Worm (Caenorhabditis elegans) whole organism, L2 larva: ENCODE measurements around the gene C07A4.2.

Experiments used
- C34F6.9 ChIP-seq: fragments of 150-350 bp; optimal IDR thresholded peaks from 2 replicates; lab custom pipeline; 2014; ENCODE audit warnings: missing biosample characterization, missing genetic modification characterization
- F13H6.1 ChIP-seq: sonication (generic microtip); optimal IDR thresholded peaks from 2 replicates; lab custom pipeline; 2016; ENCODE audit warnings: missing genetic modification characterization, missing compliant biosample characterization
- R02D3.7 ChIP-seq: fragments of 150-350 bp; optimal IDR thresholded peaks from 2 replicates; lab custom pipeline; 2014; ENCODE audit warnings: missing biosample characterization, missing genetic modification characterization
- Y55F3AM.14 ChIP-seq: fragments of 200-800 bp; sonication (Bioruptor generic); optimal IDR thresholded peaks from 2 replicates; lab custom pipeline; 2018; ENCODE audit warnings: mild to moderate bottlenecking, missing genetic modification characterization, missing compliant biosample characterization
- ZK546.5 ChIP-seq: sonication (generic microtip); optimal IDR thresholded peaks from 2 replicates; lab custom pipeline; 2017; ENCODE audit warnings: missing biosample characterization, missing genetic modification characterization
- alr-1 ChIP-seq: fragments of 150-350 bp; optimal IDR thresholded peaks from 2 replicates; lab custom pipeline; 2014; ENCODE audit warnings: missing biosample characterization, missing genetic modification characterization
- blmp-1 ChIP-seq: sonication (generic microtip); optimal IDR thresholded peaks from 2 replicates; lab custom pipeline; 2017; ENCODE audit warnings: missing genetic modification characterization, mild to moderate bottlenecking, missing compliant biosample characterization, antibody characterized with exemption, moderate library complexity; ENCODE audit not compliant: insufficient read depth
- ceh-16 ChIP-seq: fragments of 150-350 bp; optimal IDR thresholded peaks from 2 replicates; lab custom pipeline; 2014; ENCODE audit warnings: missing biosample characterization, missing genetic modification characterization
- ceh-82 ChIP-seq: fragments of 150-350 bp; optimal IDR thresholded peaks from 2 replicates; lab custom pipeline; 2014; ENCODE audit warnings: missing biosample characterization, missing genetic modification characterization
- crh-2 ChIP-seq: sonication (generic microtip); optimal IDR thresholded peaks from 2 replicates; lab custom pipeline; 2017; ENCODE audit warnings: missing biosample characterization, missing genetic modification characterization
- dmd-4 ChIP-seq: sonication (generic microtip); optimal IDR thresholded peaks from 2 replicates; lab custom pipeline; 2017; ENCODE audit warnings: missing biosample characterization, missing genetic modification characterization
- egl-27 ChIP-seq: sonication (generic microtip); optimal IDR thresholded peaks from 3 replicates; lab custom pipeline; 2017; ENCODE audit warnings: missing biosample characterization, missing genetic modification reagents, missing genetic modification characterization
- elt-1 ChIP-seq: fragments of 150-350 bp; optimal IDR thresholded peaks from 2 replicates; lab custom pipeline; 2014; ENCODE audit warnings: missing biosample characterization, missing genetic modification characterization
- fos-1 ChIP-seq: fragments of 150-350 bp; optimal IDR thresholded peaks from 2 replicates; lab custom pipeline; 2014; ENCODE audit warnings: missing biosample characterization, missing genetic modification characterization
- gmeb-1 ChIP-seq: fragments of 150-350 bp; optimal IDR thresholded peaks from 2 replicates; lab custom pipeline; 2014; ENCODE audit warnings: missing biosample characterization, missing genetic modification characterization
- lin-11 ChIP-seq: fragments of 150-350 bp; sonication (generic microtip); optimal IDR thresholded peaks from 2 replicates; lab custom pipeline; 2014; ENCODE audit warnings: missing biosample characterization, missing genetic modification characterization, inconsistent platforms, mixed read lengths
- lin-13 ChIP-seq: fragments of 150-350 bp; optimal IDR thresholded peaks from 2 replicates; lab custom pipeline; 2014; ENCODE audit warnings: missing biosample characterization, missing genetic modification reagents, missing genetic modification characterization
- lin-39 ChIP-seq: fragments of 150-350 bp; optimal IDR thresholded peaks from 2 replicates; lab custom pipeline; 2014; ENCODE audit warnings: missing biosample characterization, missing genetic modification reagents, missing genetic modification characterization
- lsy-2 ChIP-seq, 2 experiments: fragments of 150-350 bp in 1 of 2; sonication (generic microtip) in 1 of 2; optimal IDR thresholded peaks; 2 replicates each; lab custom pipeline; 2014 to 2017; ENCODE audit warnings: missing biosample characterization in 2 of 2, missing genetic modification characterization in 2 of 2
- mab-5 ChIP-seq: fragments of 150-350 bp; optimal IDR thresholded peaks from 2 replicates; lab custom pipeline; 2014; ENCODE audit warnings: missing biosample characterization, missing genetic modification characterization
- mbf-1 ChIP-seq: sonication (generic microtip); optimal IDR thresholded peaks from 2 replicates; lab custom pipeline; 2017; ENCODE audit warnings: missing biosample characterization, missing genetic modification characterization
- mdl-1 ChIP-seq, 2 experiments: fragments of 150-350 bp in 1 of 2; sonication (generic microtip) in 1 of 2; optimal IDR thresholded peaks; 2 replicates each; lab custom pipeline; 2017; ENCODE audit warnings: missing biosample characterization in 2 of 2, missing genetic modification characterization in 2 of 2
- nhr-10 ChIP-seq: sonication (generic microtip); optimal IDR thresholded peaks from 2 replicates; lab custom pipeline; 2017; ENCODE audit warnings: missing biosample characterization, missing genetic modification characterization
- nhr-11 ChIP-seq: fragments of 150-350 bp; optimal IDR thresholded peaks from 2 replicates; lab custom pipeline; 2014; ENCODE audit warnings: missing biosample characterization, missing genetic modification characterization
- nhr-12 ChIP-seq: fragments of 150-350 bp; optimal IDR thresholded peaks from 2 replicates; lab custom pipeline; 2014; ENCODE audit warnings: missing biosample characterization, missing genetic modification characterization
- nhr-129 ChIP-seq: fragments of 150-350 bp; optimal IDR thresholded peaks from 2 replicates; lab custom pipeline; 2014; ENCODE audit warnings: missing biosample characterization, missing genetic modification characterization
- nhr-21 ChIP-seq: fragments of 150-350 bp; optimal IDR thresholded peaks from 2 replicates; lab custom pipeline; 2014; ENCODE audit warnings: missing biosample characterization, missing genetic modification characterization
- nhr-23 ChIP-seq: fragments of 150-350 bp; optimal IDR thresholded peaks from 2 replicates; lab custom pipeline; 2014; ENCODE audit warnings: missing biosample characterization, missing genetic modification reagents, missing genetic modification characterization
- nhr-237 ChIP-seq: fragments of 150-350 bp; optimal IDR thresholded peaks from 2 replicates; lab custom pipeline; 2014; ENCODE audit warnings: missing biosample characterization, missing genetic modification characterization
- nhr-25 ChIP-seq: fragments of 150-350 bp; sonication (generic microtip); optimal IDR thresholded peaks from 3 replicates; lab custom pipeline; 2014; ENCODE audit warnings: missing biosample characterization, missing genetic modification characterization
- peb-1 ChIP-seq: fragments of 150-350 bp; optimal IDR thresholded peaks from 2 replicates; lab custom pipeline; 2014; ENCODE audit warnings: missing biosample characterization, missing genetic modification characterization
- sem-4 ChIP-seq: fragments of 150-350 bp; optimal IDR thresholded peaks from 2 replicates; lab custom pipeline; 2014; ENCODE audit warnings: missing biosample characterization, missing genetic modification reagents, missing genetic modification characterization
- skn-1 ChIP-seq: sonication (generic microtip); optimal IDR thresholded peaks from 2 replicates; lab custom pipeline; 2017; ENCODE audit warnings: missing biosample characterization, missing genetic modification characterization
- sma-3 ChIP-seq: sonication (generic microtip); optimal IDR thresholded peaks from 2 replicates; lab custom pipeline; 2016; ENCODE audit warnings: missing genetic modification reagents, missing genetic modification characterization, missing compliant biosample characterization
- snpc-4 ChIP-seq: fragments of 150-350 bp; optimal IDR thresholded peaks from 2 replicates; lab custom pipeline; 2014; ENCODE audit warnings: missing biosample characterization, missing genetic modification characterization
- unc-39 ChIP-seq: fragments of 150-350 bp; optimal IDR thresholded peaks from 2 replicates; lab custom pipeline; 2014; ENCODE audit warnings: missing biosample characterization, missing genetic modification characterization
- unc-55 ChIP-seq: fragments of 150-350 bp; sonication (generic microtip); optimal IDR thresholded peaks from 3 replicates; lab custom pipeline; 2014; ENCODE audit warnings: missing biosample characterization, missing genetic modification reagents, missing genetic modification characterization
- unc-62 ChIP-seq: fragments of 150-350 bp; optimal IDR thresholded peaks from 2 replicates; lab custom pipeline; 2014; ENCODE audit warnings: missing biosample characterization, missing genetic modification reagents, missing genetic modification characterization
- zag-1 ChIP-seq: fragments of 150-350 bp; optimal IDR thresholded peaks from 2 replicates; lab custom pipeline; 2014; ENCODE audit warnings: missing biosample characterization, missing genetic modification characterization
- ztf-11 ChIP-seq: sonication (generic microtip); optimal IDR thresholded peaks from 2 replicates; lab custom pipeline; 2017; ENCODE audit warnings: missing biosample characterization, missing genetic modification characterization

Gene C07A4.2

DNA sequence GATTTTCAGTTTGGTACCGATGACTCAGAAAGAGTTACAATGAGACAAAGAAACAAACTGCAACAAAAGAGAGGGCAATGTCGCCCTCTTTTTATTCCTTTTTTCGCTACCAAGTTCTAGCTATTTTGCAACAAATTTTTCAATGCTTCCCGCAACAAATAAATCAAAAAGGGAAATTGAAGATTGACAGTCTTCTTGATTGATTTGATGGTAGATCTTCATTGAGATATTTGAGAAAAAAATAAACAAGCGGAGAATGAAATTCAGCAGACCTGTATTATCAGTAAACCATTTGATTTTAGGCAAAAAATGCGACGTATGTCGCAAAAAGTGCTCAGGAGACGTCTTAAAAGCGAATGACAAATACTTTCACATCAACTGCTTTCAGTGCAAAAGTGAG lies 24.8 kb upstream of the C07A4.2 start:
- no peak for TF ChIP-seq gmeb-1 (tag; lab: Kevin White, UChicago)
- TF ChIP-seq ceh-82 (tag; lab: Kevin White, UChicago): no peak
- TF ChIP-seq egl-27 (tag; lab: Kevin White, UChicago): no peak
- no peak for TF ChIP-seq R02D3.7 (tag; lab: Kevin White, UChicago)
- TF ChIP-seq blmp-1 (tag; lab: Kevin White, UChicago): peak; percentile 34
- TF ChIP-seq dmd-4 (tag; lab: Kevin White, UChicago): no peak
- no peak for TF ChIP-seq mab-5 (tag; lab: Kevin White, UChicago)
- TF ChIP-seq ztf-11 (tag; lab: Kevin White, UChicago): no peak
- no peak for TF ChIP-seq nhr-237
- peak; percentile 21 for TF ChIP-seq nhr-25 (tag; lab: Kevin White, UChicago)
- TF ChIP-seq nhr-129 (tag; lab: Kevin White, UChicago): peak; percentile 8

DNA sequence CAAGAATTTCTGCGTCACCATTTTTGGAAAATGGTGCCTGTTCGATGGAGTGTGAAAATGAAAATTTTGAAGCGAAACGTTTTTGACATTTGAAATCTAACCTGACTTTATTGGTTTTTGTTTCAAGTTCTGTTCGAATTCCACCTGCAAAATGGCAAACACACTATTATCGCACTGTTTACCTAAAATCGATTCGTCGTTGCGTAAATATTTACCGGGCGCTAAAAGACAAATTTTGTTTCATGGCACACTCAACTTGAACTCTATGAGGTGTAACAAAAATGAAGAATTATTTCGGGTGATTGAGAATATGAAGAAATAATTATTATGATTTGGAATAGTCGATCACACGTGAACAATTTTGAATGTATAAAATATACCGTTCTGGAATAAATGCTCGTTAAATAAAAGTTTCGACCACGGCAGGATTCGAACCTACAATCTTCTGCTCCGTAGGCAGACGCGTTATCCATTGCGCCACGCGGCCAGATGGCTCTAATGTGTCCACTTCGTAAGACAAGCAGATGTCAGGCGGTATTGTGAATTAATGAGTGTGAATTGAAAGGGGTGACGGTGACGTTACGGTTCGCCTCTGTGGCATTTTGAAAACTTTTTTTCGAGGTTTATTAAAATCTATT lies 23.6 kb upstream of the C07A4.2 start:
- TF ChIP-seq nhr-237 (no peak), lin-13 (peak; percentile 16), unc-55 (GFP tag; lab: Kevin White, UChicago) (no peak), sma-3 (GFP tag; lab: Kevin White, UChicago) (peak; percentile 23), dmd-4 (tag; lab: Kevin White, UChicago) (no peak), crh-2 (tag; lab: Kevin White, UChicago) (peak; percentile 45), C34F6.9 (no peak), mbf-1 (tag; lab: Kevin White, UChicago) (no peak), ceh-82 (tag; lab: Kevin White, UChicago) (no peak), F13H6.1 (peak; percentile 42)

DNA sequence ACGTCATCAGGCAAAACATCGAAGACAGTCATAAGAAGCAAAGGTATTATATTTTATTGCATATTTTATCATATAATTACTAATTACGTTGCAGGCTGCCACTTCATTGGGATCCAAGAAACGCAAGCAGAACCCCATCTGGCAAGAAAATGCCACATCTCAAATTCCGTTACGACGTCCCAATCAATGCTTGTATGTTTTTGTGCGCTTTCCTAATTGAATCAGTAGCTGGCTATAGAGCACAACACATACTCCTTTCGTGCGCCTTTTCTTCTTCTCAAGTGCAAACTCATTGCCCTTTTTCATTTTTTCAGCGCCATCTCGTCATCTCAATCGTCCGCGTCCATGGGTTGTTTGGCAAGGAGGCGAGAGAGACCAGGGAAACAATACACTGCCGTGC lies 21.1 kb upstream of the C07A4.2 start:
- TF ChIP-seq nhr-12 (tag; lab: Kevin White, UChicago) (no peak), crh-2 (tag; lab: Kevin White, UChicago) (no peak), Y55F3AM.14 (GFP tag; lab: Kevin White, UChicago) (no peak), ceh-16 (tag; lab: Kevin White, UChicago) (no peak), dmd-4 (tag; lab: Kevin White, UChicago) (no peak), elt-1 (tag; lab: Kevin White, UChicago) (no peak), nhr-11 (tag; lab: Kevin White, UChicago) (no peak), unc-39 (tag; lab: Kevin White, UChicago) (no peak), snpc-4 (tag; lab: Kevin White, UChicago) (no peak), R02D3.7 (tag; lab: Kevin White, UChicago) (no peak), gmeb-1 (tag; lab: Kevin White, UChicago) (no peak), nhr-10 (no peak), lsy-2 (tag; optimal IDR thresholded peaks at IDR 0.05; lab: Kevin White, UChicago) (no peak), sma-3 (GFP tag; lab: Kevin White, UChicago) (no peak), alr-1 (tag; lab: Kevin White, UChicago) (no peak), nhr-237 (no peak), skn-1 (tag; lab: Kevin White, UChicago) (no peak), ztf-11 (tag; lab: Kevin White, UChicago) (no peak), zag-1 (tag; lab: Kevin White, UChicago) (no peak)

DNA sequence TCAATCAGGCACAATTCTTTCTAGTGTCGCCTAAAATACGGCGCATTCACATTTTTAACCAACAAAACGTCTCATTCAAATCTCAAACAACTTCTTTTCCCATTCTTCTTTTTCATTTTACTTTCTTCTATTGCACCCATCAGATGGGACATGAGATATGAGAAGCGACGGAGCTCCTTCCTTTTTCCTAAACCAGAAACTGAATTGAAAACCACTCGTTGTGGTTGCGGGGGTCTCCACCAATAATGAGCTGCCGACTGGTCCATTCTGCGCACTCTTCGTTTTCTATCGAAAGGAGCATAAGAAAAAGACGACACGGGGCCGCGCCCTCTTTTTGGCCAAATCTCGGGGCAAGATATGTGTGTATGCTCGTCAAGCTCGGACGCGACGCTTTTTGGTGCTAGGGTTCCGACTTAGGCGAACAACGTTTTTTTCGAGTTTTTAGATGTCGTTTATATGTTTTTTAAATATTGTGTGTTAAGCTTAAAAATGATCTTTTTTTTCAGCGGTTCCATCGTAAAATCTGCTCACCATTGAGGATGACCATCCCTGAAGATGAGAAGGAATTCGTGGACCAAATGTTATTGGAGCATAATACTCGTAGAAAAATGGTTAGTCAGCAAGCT lies 17.6 kb upstream of the C07A4.2 start, which contains the start of gene F09B9.5:
Gene F09B9.5, plus strand, starts transcription at position 501 of the 626 bp plus-strand sequence.
- TF ChIP-seq unc-62 (no peak), nhr-21 (tag; lab: Kevin White, UChicago) (no peak), nhr-25 (tag; lab: Kevin White, UChicago) (no peak), nhr-23 (tag; lab: Kevin White, UChicago) (no peak), ceh-16 (tag; lab: Kevin White, UChicago) (no peak), lin-11 (tag; lab: Kevin White, UChicago) (no peak), mab-5 (tag; lab: Kevin White, UChicago) (no peak), fos-1 (tag; lab: Kevin White, UChicago) (no peak), ZK546.5 (tag; lab: Kevin White, UChicago) (no peak), lsy-2 (tag; optimal IDR thresholded peaks at IDR 0.05; lab: Kevin White, UChicago) (no peak), egl-27 (tag; lab: Kevin White, UChicago) (peak; percentile 20), crh-2 (tag; lab: Kevin White, UChicago) (no peak), nhr-11 (tag; lab: Kevin White, UChicago) (no peak), nhr-12 (tag; lab: Kevin White, UChicago) (no peak), sma-3 (GFP tag; lab: Kevin White, UChicago) (no peak), mdl-1 (tag; optimal IDR thresholded peaks at IDR 0.05; lab: Kevin White, UChicago) (no peak), sem-4 (peak; percentile 20), C34F6.9 (peak; percentile 14), peb-1 (tag; lab: Kevin White, UChicago) (no peak), mbf-1 (tag; lab: Kevin White, UChicago) (no peak), gmeb-1 (tag; lab: Kevin White, UChicago) (no peak), snpc-4 (tag; lab: Kevin White, UChicago) (no peak), lin-39 (tag; lab: Kevin White, UChicago) (no peak), zag-1 (tag; lab: Kevin White, UChicago) (peak; percentile 6), skn-1 (tag; lab: Kevin White, UChicago) (no peak), dmd-4 (tag; lab: Kevin White, UChicago) (no peak)
